Fruit fly (Drosophila melanogaster): Measurements from ENCODE around the gene PIG-B.

DNA sequence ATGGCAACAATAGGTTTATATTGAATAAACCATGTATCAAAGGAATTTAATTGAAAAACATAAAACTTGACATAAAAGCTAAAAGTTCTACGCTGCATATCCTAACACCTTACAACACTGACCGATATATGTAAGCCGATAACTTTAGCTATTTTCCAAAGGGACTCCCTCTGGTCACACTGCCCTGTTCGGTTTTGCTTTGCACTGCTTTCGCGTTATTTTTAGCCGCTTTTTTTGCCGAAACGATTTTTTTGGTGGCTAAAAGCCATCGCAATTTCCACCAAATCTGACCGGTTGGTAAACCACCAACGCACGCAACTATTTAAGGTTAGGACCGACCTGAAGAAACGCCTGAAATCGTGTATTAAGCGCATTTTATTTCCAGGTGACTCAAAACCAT is at the start of gene PIG-B, which contains the start of gene CG32263:
- TF ChIP-seq ttk (optimal IDR thresholded peaks at IDR 0.05): no peak
- TF ChIP-seq psq (optimal IDR thresholded peaks at IDR 0.05): peak; percentile 2
- no peak for TF ChIP-seq h (optimal IDR thresholded peaks at IDR 0.05)
- no peak for TF ChIP-seq Myc (optimal IDR thresholded peaks at IDR 0.05)
